Fruit fly (Drosophila melanogaster) whole organism, prepupa: Measurements from ENCODE around the gene Ssdp.

ENCODE experiments used
- Blimp-1 ChIP-seq: fragments of 200-800 bp; sonication (Bioruptor generic); optimal IDR thresholded peaks from 3 replicates; lab custom pipeline; 2017; ENCODE audit warnings: missing biosample characterization, missing genetic modification characterization, mild to moderate bottlenecking, moderate library complexity, missing genetic modification reagents
- CG10631 ChIP-seq: fragments of 200-800 bp; sonication (Bioruptor generic); optimal IDR thresholded peaks from 2 replicates; lab custom pipeline; 2016; ENCODE audit warnings: missing biosample characterization, missing genetic modification characterization
- CG10669 ChIP-seq: fragments of 200-800 bp; sonication (Bioruptor generic); optimal IDR thresholded peaks from 3 replicates; lab custom pipeline; 2018; ENCODE audit warnings: missing biosample characterization, mild to moderate bottlenecking, missing genetic modification characterization, moderate library complexity
- CG11294 ChIP-seq: fragments of 200-800 bp; sonication (Bioruptor generic); IDR thresholded peaks from 2 replicates; pipeline ENCODE4 v1.3.6; 2022; ENCODE audit warnings: missing biosample characterization, missing genetic modification characterization
- CG11762 ChIP-seq: fragments of 200-800 bp; sonication (Bioruptor generic); optimal IDR thresholded peaks from 3 replicates; lab custom pipeline; 2016; ENCODE audit warnings: missing biosample characterization, missing genetic modification characterization; ENCODE audit not compliant: insufficient read depth
- CG15336 ChIP-seq: fragments of 200-800 bp; sonication (Bioruptor generic); IDR thresholded peaks from 2 replicates; pipeline ENCODE4 v1.3.6; 2022; ENCODE audit warnings: missing biosample characterization, missing genetic modification characterization
- CG16779 ChIP-seq: fragments of 200-800 bp; sonication (Bioruptor generic); optimal IDR thresholded peaks from 3 replicates; lab custom pipeline; 2017; ENCODE audit warnings: missing biosample characterization, mild to moderate bottlenecking, missing genetic modification characterization
- CG3032 ChIP-seq: fragments of 200-800 bp; optimal IDR thresholded peaks from 2 replicates; lab custom pipeline; 2019; ENCODE audit warnings: missing biosample characterization, mild to moderate bottlenecking, missing genetic modification characterization, moderate library complexity
- CG32006 ChIP-seq: fragments of 200-800 bp; sonication (Bioruptor generic); optimal IDR thresholded peaks from 3 replicates; lab custom pipeline; 2017; ENCODE audit warnings: missing biosample characterization, mild to moderate bottlenecking, missing genetic modification characterization
- CG34406 ChIP-seq: fragments of 200-800 bp; sonication (Bioruptor generic); optimal IDR thresholded peaks from 3 replicates; lab custom pipeline; 2016; ENCODE audit warnings: missing biosample characterization, missing genetic modification characterization
- CG6163 ChIP-seq: fragments of 200-800 bp; sonication (Bioruptor generic); IDR thresholded peaks from 3 replicates; pipeline ENCODE4 v1.3.6; 2022; ENCODE audit warnings: missing biosample characterization, missing genetic modification characterization
- CG6808 ChIP-seq: fragments of 200-800 bp; sonication (Bioruptor generic); optimal IDR thresholded peaks from 3 replicates; lab custom pipeline; 2017; ENCODE audit warnings: missing biosample characterization, missing genetic modification characterization, mild to moderate bottlenecking, moderate library complexity, missing genetic modification reagents
- CG8119 ChIP-seq: fragments of 200-800 bp; sonication (Bioruptor generic); IDR thresholded peaks from 3 replicates; pipeline ENCODE4 v1.3.6; 2022; ENCODE audit warnings: missing biosample characterization, missing genetic modification characterization
- CG8632 ChIP-seq: fragments of 200-800 bp; sonication (Bioruptor generic); optimal IDR thresholded peaks from 3 replicates; lab custom pipeline; 2016; ENCODE audit warnings: missing biosample characterization, missing genetic modification characterization
- CG9139 ChIP-seq: fragments of 200-800 bp; sonication (Bioruptor generic); optimal IDR thresholded peaks from 3 replicates; lab custom pipeline; 2017; ENCODE audit warnings: missing biosample characterization, mild to moderate bottlenecking, missing genetic modification characterization
- Eip75B ChIP-seq: fragments of 200-800 bp; sonication (Bioruptor generic); optimal IDR thresholded peaks from 3 replicates; lab custom pipeline; 2016; ENCODE audit warnings: missing biosample characterization, missing genetic modification characterization
- Ets21C ChIP-seq: fragments of 200-800 bp; sonication (Bioruptor generic); optimal IDR thresholded peaks from 3 replicates; lab custom pipeline; 2016; ENCODE audit warnings: missing biosample characterization, missing genetic modification characterization
- Gug ChIP-seq: fragments of 200-800 bp; sonication (Bioruptor generic); IDR thresholded peaks from 2 replicates; pipeline ENCODE4 v1.3.6; 2022; ENCODE audit warnings: missing biosample characterization, missing genetic modification characterization
- Hr38 ChIP-seq: sonication (Bioruptor generic); optimal IDR thresholded peaks from 2 replicates; lab custom pipeline; 2016; ENCODE audit warnings: missing biosample characterization, missing genetic modification characterization
- Hr39 ChIP-seq: fragments of 200-800 bp; sonication (Bioruptor generic); optimal IDR thresholded peaks from 2 replicates; lab custom pipeline; 2016; ENCODE audit warnings: missing biosample characterization, missing genetic modification characterization
- Met ChIP-seq: fragments of 200-800 bp; sonication (Bioruptor generic); optimal IDR thresholded peaks from 3 replicates; lab custom pipeline; 2016; ENCODE audit warnings: missing biosample characterization, missing genetic modification characterization
- OdsH ChIP-seq: fragments of 200-800 bp; sonication (Bioruptor generic); optimal IDR thresholded peaks from 3 replicates; lab custom pipeline; 2016; ENCODE audit warnings: missing biosample characterization, missing genetic modification characterization
- Smox ChIP-seq: fragments of 200-800 bp; sonication (Bioruptor generic); optimal IDR thresholded peaks from 3 replicates; lab custom pipeline; 2016; ENCODE audit warnings: missing biosample characterization, missing genetic modification characterization
- Sox102F ChIP-seq: fragments of 200-800 bp; sonication (Bioruptor generic); optimal IDR thresholded peaks from 2 replicates; lab custom pipeline; 2016; ENCODE audit warnings: missing biosample characterization, mild to moderate bottlenecking, missing genetic modification characterization
- acj6 ChIP-seq: fragments of 200-800 bp; sonication (Bioruptor generic); optimal IDR thresholded peaks from 3 replicates; lab custom pipeline; 2016; ENCODE audit warnings: missing biosample characterization, missing genetic modification characterization
- dac ChIP-seq: fragments of 200-800 bp; sonication (Bioruptor generic); optimal IDR thresholded peaks from 2 replicates; lab custom pipeline; 2017; ENCODE audit warnings: missing biosample characterization, mild to moderate bottlenecking, missing genetic modification characterization
- dsx ChIP-seq: fragments of 200-800 bp; optimal IDR thresholded peaks from 3 replicates; lab custom pipeline; 2019; ENCODE audit warnings: missing biosample characterization, mild to moderate bottlenecking, missing genetic modification characterization, moderate library complexity; ENCODE audit not compliant: poor library complexity, severe bottlenecking
- esn ChIP-seq: fragments of 200-800 bp; sonication (Bioruptor generic); optimal IDR thresholded peaks from 2 replicates; lab custom pipeline; 2016; ENCODE audit warnings: missing biosample characterization, mild to moderate bottlenecking, missing genetic modification characterization, moderate library complexity
- fd59A ChIP-seq: fragments of 200-800 bp; sonication (Bioruptor generic); optimal IDR thresholded peaks from 2 replicates; lab custom pipeline; 2017; ENCODE audit warnings: missing biosample characterization, mild to moderate bottlenecking, missing genetic modification characterization, missing genetic modification reagents
- fd85E ChIP-seq: fragments of 200-800 bp; sonication (Bioruptor generic); optimal IDR thresholded peaks from 3 replicates; lab custom pipeline; 2016; ENCODE audit warnings: missing biosample characterization, missing genetic modification characterization
- fkh ChIP-seq: fragments of 200-800 bp; sonication (Bioruptor generic); optimal IDR thresholded peaks from 3 replicates; lab custom pipeline; 2017; ENCODE audit warnings: missing biosample characterization, mild to moderate bottlenecking, missing genetic modification characterization, moderate library complexity
- net ChIP-seq: fragments of 200-800 bp; sonication (Bioruptor generic); optimal IDR thresholded peaks from 3 replicates; lab custom pipeline; 2016; ENCODE audit warnings: missing biosample characterization, missing genetic modification characterization
- pdm3 ChIP-seq: fragments of 200-800 bp; sonication (Bioruptor generic); optimal IDR thresholded peaks from 3 replicates; lab custom pipeline; 2016; ENCODE audit warnings: missing biosample characterization, missing genetic modification characterization
- salr ChIP-seq, 2 experiments: fragments of 200-800 bp; sonication (Bioruptor generic); optimal IDR thresholded peaks; 3 replicates each; lab custom pipeline; 2016 to 2018; ENCODE audit warnings: missing biosample characterization in 2 of 2, missing genetic modification characterization in 2 of 2, mild to moderate bottlenecking in 1 of 2
- svp ChIP-seq: fragments of 200-800 bp; sonication (Bioruptor generic); peaks from one replicate; lab custom pipeline; 2016; ENCODE audit warnings: missing biosample characterization, missing genetic modification characterization

The Ssdp gene

dm6 chr3R:18242089-18242955, 42.9 kb upstream of the Ssdp start, which contains the start of the genes CG7156 and 14-3-3epsilon (continued):
- TF ChIP-seq net (GFP tag; lab: Kevin White, UChicago) (no peak), fd59A (no peak), svp (peak; percentile 48), CG8119 (GFP tag; lab: Robert Waterston, UW) (peak; percentile 19; the same call in 1 of the 3 replicates), Ets21C (GFP tag; lab: Kevin White, UChicago) (no peak), dsx (GFP tag; lab: Kevin White, UChicago) (no peak), Blimp-1 (GFP tag; lab: Kevin White, UChicago) (peak; percentile 10), CG11294 (GFP tag; lab: Robert Waterston, UW) (no peak), Hr39 (GFP tag; lab: Kevin White, UChicago) (no peak), Eip75B (GFP tag; lab: Kevin White, UChicago) (peak; percentile 23), CG10669 (GFP tag; lab: Kevin White, UChicago) (no peak), CG9139 (peak; percentile 56), CG6808 (GFP tag; lab: Kevin White, UChicago) (peak; percentile 44), CG11762 (GFP tag; lab: Kevin White, UChicago) (no peak), Smox (GFP tag; lab: Kevin White, UChicago) (peak; percentile 28), acj6 (peak; percentile 6), Met (GFP tag; lab: Kevin White, UChicago) (no peak), Sox102F (GFP tag; lab: Kevin White, UChicago) (no peak), dac (GFP tag; lab: Kevin White, UChicago) (no peak), Hr38 (no peak), CG16779 (tag; lab: Kevin White, UChicago) (peak; percentile 25), OdsH (no peak), esn (peak; percentile 64), CG3032 (tag; lab: Kevin White, UChicago) (no peak)

dm6 chr3R:18235879-18236278, 36.5 kb upstream of the Ssdp start, which contains the start of gene repo:
Gene repo, plus strand, starts transcription at chr3R:18236192.
- TF ChIP-seq CG15336 (GFP tag; lab: Robert Waterston, UW) (no peak), CG10669 (GFP tag; lab: Kevin White, UChicago) (no peak), CG10631 (GFP tag; lab: Kevin White, UChicago) (no peak), CG32006 (GFP tag; lab: Kevin White, UChicago) (no peak), CG6163 (GFP tag; lab: Robert Waterston, UW) (0 out of 3 replicates have a peak, but pooled peaks have one; percentile 7)
- TF ChIP-seq, all 60 proteins: peak for 1

DNA sequence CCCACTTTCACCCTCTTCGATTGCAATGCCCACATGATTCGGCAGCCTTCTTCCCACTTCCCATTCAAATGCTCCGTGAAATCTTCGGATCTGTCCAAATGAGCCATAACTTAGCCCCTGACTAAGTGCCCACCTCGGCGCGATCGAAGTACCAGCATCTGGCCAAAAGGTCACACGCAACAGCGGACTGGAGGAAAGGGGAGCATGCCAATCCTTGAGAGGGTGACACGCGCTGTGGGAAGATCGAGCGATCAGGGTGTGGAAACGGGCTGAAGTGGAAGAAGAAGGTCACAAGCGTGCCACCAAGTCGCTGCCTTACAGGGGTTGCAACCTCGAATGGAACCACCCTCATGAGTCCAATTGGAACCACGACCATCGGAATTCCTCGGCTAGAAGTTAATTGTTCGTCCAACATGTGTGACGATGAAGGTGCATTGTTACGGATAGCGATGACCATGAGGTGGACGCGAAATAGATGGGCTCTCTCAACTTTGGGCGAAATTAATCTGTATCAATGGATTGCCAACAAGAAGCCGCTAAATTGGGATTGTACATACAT, 35.4 kb upstream of the Ssdp start:
- no peak for TF ChIP-seq salr (GFP tag; optimal IDR thresholded peaks at IDR 0.05; lab: Kevin White, UChicago)
- TF ChIP-seq fkh = no peak
- TF ChIP-seq CG8632 (GFP tag; lab: Kevin White, UChicago) = no peak
- TF ChIP-seq CG34406 (GFP tag; lab: Kevin White, UChicago) = no peak
- TF ChIP-seq pdm3 = no peak
- no peak for TF ChIP-seq fd85E (GFP tag; lab: Kevin White, UChicago)
- TF ChIP-seq Gug (GFP tag; lab: Robert Waterston, UW) = no peak
- TF ChIP-seq Ets21C (GFP tag; lab: Kevin White, UChicago) = no peak
- TF ChIP-seq Hr38 = no peak
- TF ChIP-seq, all 60 proteins: peak for 0
